Worm (Caenorhabditis elegans) whole organism, L2 larva: ENCODE measurements around the gene scl-26.

Experiments used
- C34F6.9 ChIP-seq: fragments of 150-350 bp; optimal IDR thresholded peaks from 2 replicates; lab custom pipeline; 2014; ENCODE audit warnings: missing biosample characterization, missing genetic modification characterization
- F13H6.1 ChIP-seq: sonication (generic microtip); optimal IDR thresholded peaks from 2 replicates; lab custom pipeline; 2016; ENCODE audit warnings: missing genetic modification characterization, missing compliant biosample characterization
- Y55F3AM.14 ChIP-seq: fragments of 200-800 bp; sonication (Bioruptor generic); optimal IDR thresholded peaks from 2 replicates; lab custom pipeline; 2018; ENCODE audit warnings: mild to moderate bottlenecking, missing genetic modification characterization, missing compliant biosample characterization
- alr-1 ChIP-seq: fragments of 150-350 bp; optimal IDR thresholded peaks from 2 replicates; lab custom pipeline; 2014; ENCODE audit warnings: missing biosample characterization, missing genetic modification characterization
- ama-1 ChIP-seq: fragments of 150-350 bp; optimal IDR thresholded peaks from 2 replicates; lab custom pipeline; 2018; ENCODE audit warnings: inconsistent platforms
- blmp-1 ChIP-seq: sonication (generic microtip); optimal IDR thresholded peaks from 2 replicates; lab custom pipeline; 2017; ENCODE audit warnings: missing genetic modification characterization, mild to moderate bottlenecking, missing compliant biosample characterization, antibody characterized with exemption, moderate library complexity; ENCODE audit not compliant: insufficient read depth
- ceh-16 ChIP-seq: fragments of 150-350 bp; optimal IDR thresholded peaks from 2 replicates; lab custom pipeline; 2014; ENCODE audit warnings: missing biosample characterization, missing genetic modification characterization
- crh-2 ChIP-seq: sonication (generic microtip); optimal IDR thresholded peaks from 2 replicates; lab custom pipeline; 2017; ENCODE audit warnings: missing biosample characterization, missing genetic modification characterization
- dmd-4 ChIP-seq: sonication (generic microtip); optimal IDR thresholded peaks from 2 replicates; lab custom pipeline; 2017; ENCODE audit warnings: missing biosample characterization, missing genetic modification characterization
- egl-27 ChIP-seq: sonication (generic microtip); optimal IDR thresholded peaks from 3 replicates; lab custom pipeline; 2017; ENCODE audit warnings: missing biosample characterization, missing genetic modification reagents, missing genetic modification characterization
- elt-1 ChIP-seq: fragments of 150-350 bp; optimal IDR thresholded peaks from 2 replicates; lab custom pipeline; 2014; ENCODE audit warnings: missing biosample characterization, missing genetic modification characterization
- elt-3 ChIP-seq: sonication (generic microtip); optimal IDR thresholded peaks from 2 replicates; lab custom pipeline; 2017; ENCODE audit warnings: missing biosample characterization, missing genetic modification characterization
- lin-13 ChIP-seq: fragments of 150-350 bp; optimal IDR thresholded peaks from 2 replicates; lab custom pipeline; 2014; ENCODE audit warnings: missing biosample characterization, missing genetic modification reagents, missing genetic modification characterization
- lin-39 ChIP-seq: fragments of 150-350 bp; optimal IDR thresholded peaks from 2 replicates; lab custom pipeline; 2014; ENCODE audit warnings: missing biosample characterization, missing genetic modification reagents, missing genetic modification characterization
- lsy-2 ChIP-seq, 2 experiments: fragments of 150-350 bp in 1 of 2; sonication (generic microtip) in 1 of 2; optimal IDR thresholded peaks; 2 replicates each; lab custom pipeline; 2014 to 2017; ENCODE audit warnings: missing biosample characterization in 2 of 2, missing genetic modification characterization in 2 of 2
- mab-5 ChIP-seq: fragments of 150-350 bp; optimal IDR thresholded peaks from 2 replicates; lab custom pipeline; 2014; ENCODE audit warnings: missing biosample characterization, missing genetic modification characterization
- mbf-1 ChIP-seq: sonication (generic microtip); optimal IDR thresholded peaks from 2 replicates; lab custom pipeline; 2017; ENCODE audit warnings: missing biosample characterization, missing genetic modification characterization
- mdl-1 ChIP-seq, 2 experiments: fragments of 150-350 bp in 1 of 2; sonication (generic microtip) in 1 of 2; optimal IDR thresholded peaks; 2 replicates each; lab custom pipeline; 2017; ENCODE audit warnings: missing biosample characterization in 2 of 2, missing genetic modification characterization in 2 of 2
- nhr-10 ChIP-seq: sonication (generic microtip); optimal IDR thresholded peaks from 2 replicates; lab custom pipeline; 2017; ENCODE audit warnings: missing biosample characterization, missing genetic modification characterization
- nhr-11 ChIP-seq: fragments of 150-350 bp; optimal IDR thresholded peaks from 2 replicates; lab custom pipeline; 2014; ENCODE audit warnings: missing biosample characterization, missing genetic modification characterization
- nhr-129 ChIP-seq: fragments of 150-350 bp; optimal IDR thresholded peaks from 2 replicates; lab custom pipeline; 2014; ENCODE audit warnings: missing biosample characterization, missing genetic modification characterization
- nhr-23 ChIP-seq: fragments of 150-350 bp; optimal IDR thresholded peaks from 2 replicates; lab custom pipeline; 2014; ENCODE audit warnings: missing biosample characterization, missing genetic modification reagents, missing genetic modification characterization
- nhr-237 ChIP-seq: fragments of 150-350 bp; optimal IDR thresholded peaks from 2 replicates; lab custom pipeline; 2014; ENCODE audit warnings: missing biosample characterization, missing genetic modification characterization
- nhr-25 ChIP-seq: fragments of 150-350 bp; sonication (generic microtip); optimal IDR thresholded peaks from 3 replicates; lab custom pipeline; 2014; ENCODE audit warnings: missing biosample characterization, missing genetic modification characterization
- nhr-6 ChIP-seq: fragments of 150-350 bp; optimal IDR thresholded peaks from 2 replicates; lab custom pipeline; 2014; ENCODE audit warnings: missing biosample characterization, missing genetic modification characterization
- nhr-77 ChIP-seq: fragments of 150-350 bp; optimal IDR thresholded peaks from 2 replicates; lab custom pipeline; 2014; ENCODE audit warnings: missing biosample characterization, missing genetic modification characterization
- peb-1 ChIP-seq: fragments of 150-350 bp; optimal IDR thresholded peaks from 2 replicates; lab custom pipeline; 2014; ENCODE audit warnings: missing biosample characterization, missing genetic modification characterization
- skn-1 ChIP-seq: sonication (generic microtip); optimal IDR thresholded peaks from 2 replicates; lab custom pipeline; 2017; ENCODE audit warnings: missing biosample characterization, missing genetic modification characterization
- sma-9 ChIP-seq, 2 experiments: fragments of 150-350 bp in 1 of 2; sonication (generic microtip) in 1 of 2; optimal IDR thresholded peaks; 2 replicates each; lab custom pipeline; 2014 to 2016; ENCODE audit warnings: missing genetic modification characterization in 2 of 2, mild to moderate bottlenecking in 1 of 2, missing biosample characterization in 1 of 2, missing compliant biosample characterization in 1 of 2, missing genetic modification reagents in 1 of 2, moderate library complexity in 1 of 2
- snpc-4 ChIP-seq: fragments of 150-350 bp; optimal IDR thresholded peaks from 2 replicates; lab custom pipeline; 2014; ENCODE audit warnings: missing biosample characterization, missing genetic modification characterization
- unc-39 ChIP-seq: fragments of 150-350 bp; optimal IDR thresholded peaks from 2 replicates; lab custom pipeline; 2014; ENCODE audit warnings: missing biosample characterization, missing genetic modification characterization
- unc-55 ChIP-seq: fragments of 150-350 bp; sonication (generic microtip); optimal IDR thresholded peaks from 3 replicates; lab custom pipeline; 2014; ENCODE audit warnings: missing biosample characterization, missing genetic modification reagents, missing genetic modification characterization
- zag-1 ChIP-seq: fragments of 150-350 bp; optimal IDR thresholded peaks from 2 replicates; lab custom pipeline; 2014; ENCODE audit warnings: missing biosample characterization, missing genetic modification characterization
- ztf-11 ChIP-seq: sonication (generic microtip); optimal IDR thresholded peaks from 2 replicates; lab custom pipeline; 2017; ENCODE audit warnings: missing biosample characterization, missing genetic modification characterization
- ztf-4 ChIP-seq: fragments of 150-350 bp; optimal IDR thresholded peaks from 2 replicates; lab custom pipeline; 2014; ENCODE audit warnings: missing biosample characterization, missing genetic modification characterization

scl-26 gene

DNA sequence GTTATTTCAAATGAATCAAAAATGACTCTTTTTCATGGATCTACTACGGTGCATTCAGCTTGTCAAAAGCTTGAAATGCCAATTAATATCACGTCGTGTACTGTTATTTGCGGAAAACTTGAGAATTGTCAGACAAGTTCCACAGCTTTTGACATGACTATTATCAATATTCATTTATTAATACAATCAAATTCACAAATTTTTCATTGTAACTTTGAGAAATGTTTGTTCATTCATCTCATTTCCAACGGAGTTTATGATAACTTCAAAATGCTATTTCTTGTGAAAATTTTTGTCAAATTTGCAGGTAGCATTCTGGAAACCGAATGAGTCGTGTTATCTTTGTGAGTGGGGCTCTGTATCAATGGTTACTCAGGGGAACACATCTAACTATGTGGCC lies 16.8 kb upstream of the scl-26 start, which contains the start of gene C50E3.15:
Gene C50E3.15 (plus strand): TSS at position 301 of the 400 bp plus-strand sequence.
- no peak for TF ChIP-seq ceh-16 (tag; lab: Kevin White, UChicago)
- TF ChIP-seq peb-1 = no peak
- TF ChIP-seq lsy-2 (tag; optimal IDR thresholded peaks at IDR 0.05; lab: Kevin White, UChicago) = no peak
- no peak for TF ChIP-seq F13H6.1 (tag; lab: Kevin White, UChicago)
- TF ChIP-seq unc-55 (GFP tag; lab: Kevin White, UChicago) = no peak
- TF ChIP-seq mab-5 (tag; lab: Kevin White, UChicago) = no peak
- TF ChIP-seq lin-39 (tag; lab: Kevin White, UChicago) = no peak
- TF ChIP-seq mbf-1 (tag; lab: Kevin White, UChicago) = no peak
- no peak for TF ChIP-seq nhr-129 (tag; lab: Kevin White, UChicago)
- no peak for TF ChIP-seq elt-3 (tag; lab: Kevin White, UChicago)

DNA sequence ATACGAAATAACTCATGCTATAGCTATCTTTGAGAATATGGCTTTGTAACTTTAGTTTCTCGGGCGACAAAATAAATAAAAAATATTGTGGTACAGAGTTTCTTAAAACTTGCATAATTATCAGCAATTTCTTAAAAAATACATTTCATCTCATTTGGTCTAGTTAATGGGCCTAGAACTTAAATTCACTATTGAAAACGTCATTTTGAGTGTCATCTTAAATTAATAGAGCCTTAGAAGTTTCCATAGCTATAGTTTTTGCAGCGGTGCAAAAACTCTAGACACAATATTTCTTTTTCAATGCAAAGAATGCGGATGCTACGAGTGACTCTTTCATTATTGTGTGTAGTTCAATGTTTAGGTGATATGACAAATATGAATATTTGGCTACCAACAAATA lies 10.7 kb upstream of the scl-26 start, which contains the start of gene clec-215:
Gene clec-215 (plus strand): TSS at position 301 of the 400 bp plus-strand sequence.
- no peak for TF ChIP-seq skn-1 (tag; lab: Kevin White, UChicago)
- no peak for TF ChIP-seq nhr-11 (tag; lab: Kevin White, UChicago)
- TF ChIP-seq peb-1 = no peak
- TF ChIP-seq unc-39 = no peak
- no peak for TF ChIP-seq ztf-4
- no peak for TF ChIP-seq lin-39 (tag; lab: Kevin White, UChicago)
- TF ChIP-seq lin-13 = no peak
- TF ChIP-seq crh-2 (tag; lab: Kevin White, UChicago) = no peak
- no peak for TF ChIP-seq nhr-25 (tag; lab: Kevin White, UChicago)
- TF ChIP-seq egl-27 (tag; lab: Kevin White, UChicago) = no peak
- no peak for TF ChIP-seq alr-1
- TF ChIP-seq dmd-4 = no peak
- TF ChIP-seq elt-3 (tag; lab: Kevin White, UChicago) = no peak

DNA sequence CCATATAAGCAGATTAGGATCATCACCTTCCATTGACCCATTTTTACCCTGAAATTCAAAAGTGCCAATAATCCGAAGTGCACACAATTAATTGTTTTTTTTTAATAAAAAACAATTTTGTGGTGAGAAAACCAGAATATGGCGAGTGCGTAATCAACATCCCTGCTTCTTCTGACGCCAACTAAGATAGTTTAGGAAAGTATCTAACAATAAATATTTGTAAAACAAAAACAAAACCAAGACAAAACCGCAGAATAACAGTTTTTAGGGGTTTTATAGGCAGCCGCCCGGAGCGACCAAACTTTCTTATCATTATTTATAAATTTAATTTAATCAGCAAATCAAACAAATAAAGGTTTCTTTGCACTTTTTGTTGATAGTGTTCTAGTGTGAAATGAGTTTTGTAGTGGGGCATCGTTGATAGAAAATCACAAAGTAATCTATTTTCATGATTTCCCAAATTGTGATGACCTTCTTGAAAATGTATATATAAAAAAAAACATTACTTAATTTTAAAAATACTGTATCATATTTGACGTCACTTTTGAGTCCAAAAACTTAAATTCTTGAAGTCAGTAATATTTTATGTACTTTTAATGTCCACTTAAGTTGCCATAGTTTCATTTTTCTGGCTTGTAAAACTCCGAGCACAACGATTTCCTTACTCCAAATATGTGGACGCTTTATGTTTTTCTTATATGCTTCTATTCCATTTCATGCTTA lies 8.5 kb upstream of the scl-26 start, which contains the start of the genes folt-3 and clec-214:
Gene folt-3 (minus strand): TSS at position 51 of the 723 bp plus-strand sequence.
Gene clec-214 (plus strand): TSS at position 673 of the 723 bp plus-strand sequence.
- TF ChIP-seq unc-39 = no peak
- no peak for TF ChIP-seq blmp-1 (tag; lab: Kevin White, UChicago)
- no peak for TF ChIP-seq ztf-11 (tag; lab: Kevin White, UChicago)
- TF ChIP-seq nhr-10 (tag; lab: Kevin White, UChicago) = no peak
- no peak for TF ChIP-seq sma-9 (GFP tag; optimal IDR thresholded peaks at IDR 0.05; lab: Kevin White, UChicago)
- no peak for TF ChIP-seq sma-9 (tag; optimal IDR thresholded peaks at IDR 0.05; lab: Kevin White, UChicago)
- TF ChIP-seq snpc-4 (tag; lab: Kevin White, UChicago) = no peak
- TF ChIP-seq ceh-16 (tag; lab: Kevin White, UChicago) = no peak
- no peak for TF ChIP-seq skn-1 (tag; lab: Kevin White, UChicago)
- no peak for TF ChIP-seq alr-1
- no peak for TF ChIP-seq nhr-237 (tag; lab: Kevin White, UChicago)
- TF ChIP-seq C34F6.9 (tag; lab: Kevin White, UChicago) = no peak
- no peak for TF ChIP-seq dmd-4
- no peak for TF ChIP-seq lsy-2 (tag; optimal IDR thresholded peaks at IDR 0.05; lab: Kevin White, UChicago)
- no peak for TF ChIP-seq ztf-4

DNA sequence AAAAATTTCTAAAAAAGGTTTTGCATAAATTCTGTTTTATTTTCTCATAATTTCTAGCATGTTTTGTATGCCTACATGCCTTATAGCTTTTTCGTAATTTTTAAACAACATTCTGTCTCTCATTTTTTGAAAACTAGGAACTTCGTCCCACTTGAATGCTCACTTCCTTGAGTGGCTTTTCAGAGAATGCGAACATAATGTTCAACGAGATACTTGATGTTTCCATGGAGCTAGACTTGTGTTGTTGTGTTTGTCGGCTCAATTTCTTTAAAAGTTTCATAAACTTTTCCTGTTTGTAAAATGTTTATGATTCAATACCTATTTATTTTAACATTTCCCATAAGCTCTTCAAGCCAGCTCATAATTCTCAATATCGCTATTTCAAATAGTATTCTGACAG lies 3.5 kb upstream of the scl-26 start, which contains the start of gene clec-213:
Gene clec-213 (plus strand): TSS at position 301 of the 400 bp plus-strand sequence.
- TF ChIP-seq nhr-25 (tag; lab: Kevin White, UChicago) (no peak), crh-2 (tag; lab: Kevin White, UChicago) (no peak), nhr-6 (tag; lab: Kevin White, UChicago) (no peak), ama-1 (lab: Kevin White, UChicago) (no peak), nhr-77 (tag; lab: Kevin White, UChicago) (no peak), sma-9 (GFP tag; optimal IDR thresholded peaks at IDR 0.05; lab: Kevin White, UChicago) (no peak), sma-9 (tag; optimal IDR thresholded peaks at IDR 0.05; lab: Kevin White, UChicago) (no peak), ztf-11 (tag; lab: Kevin White, UChicago) (no peak), F13H6.1 (tag; lab: Kevin White, UChicago) (no peak), dmd-4 (no peak), zag-1 (tag; lab: Kevin White, UChicago) (no peak), lin-13 (no peak)

DNA sequence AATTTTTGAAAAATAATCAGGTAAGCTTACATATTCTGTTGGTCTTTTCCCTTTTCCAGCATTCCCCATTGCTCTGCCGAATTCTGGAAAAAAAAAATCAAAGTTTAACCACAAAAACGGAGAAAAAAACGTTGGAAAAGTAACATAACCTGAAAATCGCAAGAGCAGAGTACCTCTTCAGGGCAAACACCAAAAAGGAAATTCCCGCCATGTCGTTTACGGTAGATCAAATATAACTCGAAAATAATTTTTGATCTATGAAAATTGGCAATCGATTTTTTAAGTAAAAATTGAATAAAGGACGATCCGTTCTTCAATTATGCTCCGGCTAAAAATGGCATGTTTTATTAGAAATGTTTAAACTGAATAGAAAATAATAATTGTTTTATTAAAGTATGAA lies 2.1 kb upstream of the scl-26 start, which contains the start of gene C50E3.11:
Gene C50E3.11 (minus strand): TSS at position 83 of the 400 bp plus-strand sequence.
- no peak for TF ChIP-seq snpc-4 (tag; lab: Kevin White, UChicago)
- no peak for TF ChIP-seq nhr-11 (tag; lab: Kevin White, UChicago)
- no peak for TF ChIP-seq ztf-4
- TF ChIP-seq C34F6.9 (tag; lab: Kevin White, UChicago) = no peak
- TF ChIP-seq unc-55 (GFP tag; lab: Kevin White, UChicago) = no peak
- no peak for TF ChIP-seq skn-1 (tag; lab: Kevin White, UChicago)
- TF ChIP-seq ama-1 (lab: Kevin White, UChicago) = no peak
- no peak for TF ChIP-seq sma-9 (GFP tag; optimal IDR thresholded peaks at IDR 0.05; lab: Kevin White, UChicago)
- no peak for TF ChIP-seq sma-9 (tag; optimal IDR thresholded peaks at IDR 0.05; lab: Kevin White, UChicago)
- TF ChIP-seq F13H6.1 (tag; lab: Kevin White, UChicago) = no peak
- TF ChIP-seq elt-1 (tag; lab: Kevin White, UChicago) = no peak
- no peak for TF ChIP-seq Y55F3AM.14 (GFP tag; lab: Kevin White, UChicago)
- no peak for TF ChIP-seq nhr-6 (tag; lab: Kevin White, UChicago)
- no peak for TF ChIP-seq nhr-23 (tag; lab: Kevin White, UChicago)
- no peak for TF ChIP-seq mdl-1 (tag; optimal IDR thresholded peaks at IDR 0.05; lab: Kevin White, UChicago)
- TF ChIP-seq nhr-237 (tag; lab: Kevin White, UChicago) = no peak
